Fruit fly (Drosophila melanogaster) ovary, adult (tissue): ENCODE results near the gene Dpy-30L1.
A peak's percentile ranks its signal among the peaks of the same experiment; 100 is the strongest.

Experiments
- CG17801 ChIP-seq: fragments of 200-800 bp; optimal IDR thresholded peaks from 2 replicates; lab custom pipeline; 2019; ENCODE audit warnings: missing biosample characterization, mild to moderate bottlenecking, missing genetic modification characterization, moderate library complexity; ENCODE audit not compliant: partially characterized antibody

Dpy-30L1 gene

DNA sequence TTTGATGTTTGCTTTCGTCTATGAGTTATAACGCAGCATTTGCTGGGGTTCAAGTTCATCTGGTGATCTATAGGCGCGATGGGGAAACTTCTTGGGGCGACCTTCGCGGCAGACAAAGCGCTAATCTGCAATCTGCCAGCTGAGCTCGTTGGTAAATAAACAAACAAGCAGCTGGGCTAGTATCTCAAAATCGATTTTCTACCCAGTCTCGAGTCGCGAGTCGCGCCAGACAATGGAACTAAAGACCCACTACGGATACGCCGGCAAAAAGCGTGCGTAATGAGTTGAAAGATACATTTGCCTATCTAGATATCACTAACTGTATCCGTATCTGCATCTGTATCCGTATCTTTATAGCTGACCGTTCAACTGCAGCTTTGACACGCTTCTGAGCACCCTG lies 21.2 kb downstream of the Dpy-30L1 start:
- TF ChIP-seq CG17801, result no peak

dm6 chr2L:10754599-10754998 lies 22.1 kb downstream of the Dpy-30L1 start:
- TF ChIP-seq CG17801, result no peak

DNA sequence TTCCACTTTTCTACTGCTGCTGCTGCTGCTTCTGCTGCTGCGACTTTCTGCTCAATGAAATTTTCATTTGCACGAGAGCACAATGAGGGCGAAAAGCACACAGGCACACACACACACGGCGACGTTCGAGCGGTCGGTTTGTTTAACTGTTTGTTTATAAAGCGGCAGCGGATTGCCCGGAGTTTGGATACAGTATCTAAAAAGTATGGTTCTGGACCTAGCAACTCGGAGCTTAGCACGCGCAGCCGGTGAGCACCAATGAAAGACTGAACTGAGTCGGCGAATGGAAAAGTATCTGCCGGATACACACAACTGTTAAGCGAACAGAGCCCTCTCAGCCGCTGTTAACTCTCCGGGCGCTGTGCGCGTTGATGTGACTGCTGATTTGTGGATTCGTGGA lies 23.6 kb downstream of the Dpy-30L1 start, which contains the start of gene CG17124:
Gene CG17124, minus strand, starts transcription at position 277 of the 400 bp plus-strand sequence.
- TF ChIP-seq CG17801, result peak; percentile 51

DNA sequence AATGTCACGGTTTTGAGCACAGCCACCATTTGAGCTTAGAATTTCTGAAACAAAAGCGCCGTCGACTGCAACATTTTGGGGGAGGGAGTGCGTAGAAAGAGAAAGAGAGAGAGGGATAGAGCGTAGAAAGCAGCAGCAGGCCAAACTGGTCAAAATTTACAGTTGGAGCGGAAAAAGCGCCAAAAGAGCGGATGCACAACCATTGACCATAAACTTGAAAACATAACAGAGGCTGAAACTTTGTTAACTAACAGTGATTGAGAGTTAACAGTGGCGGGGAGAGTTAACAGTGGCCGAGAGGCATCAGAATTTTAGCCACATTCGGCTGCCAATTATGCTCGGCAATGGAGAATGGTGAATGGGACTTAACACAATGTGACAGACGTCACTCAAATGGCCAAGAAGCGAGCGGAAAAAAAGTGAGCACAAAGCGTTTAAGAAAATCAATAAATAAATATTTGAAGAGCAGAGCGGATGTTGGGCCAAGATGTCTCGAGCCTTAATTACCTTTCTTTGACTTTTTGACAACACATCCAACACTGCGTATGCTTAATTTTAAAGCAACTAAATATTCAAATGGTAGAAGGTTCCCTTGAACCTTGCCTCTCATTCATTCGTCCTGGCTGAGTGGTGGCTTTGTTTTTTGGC lies 24.7 kb downstream of the Dpy-30L1 start:
- no peak for TF ChIP-seq CG17801

DNA sequence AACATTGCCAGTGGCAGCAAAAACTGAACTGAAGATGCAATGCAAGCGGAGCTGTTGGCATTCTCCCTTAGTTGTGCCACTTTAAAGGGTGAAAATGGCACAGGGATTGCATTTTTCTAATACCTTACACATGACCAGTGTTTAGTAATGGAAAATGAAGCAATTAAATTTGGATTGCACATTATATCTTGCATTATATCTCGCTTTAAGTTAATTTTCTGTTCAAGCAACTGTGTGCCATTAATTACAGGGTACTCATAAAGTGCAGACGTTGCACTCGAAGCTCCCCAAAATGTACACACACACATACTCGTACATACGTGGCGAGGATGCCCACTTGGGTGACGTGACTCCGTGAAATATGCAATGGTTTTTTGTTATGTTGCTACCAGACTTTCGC lies 27.2 kb downstream of the Dpy-30L1 start:
- TF ChIP-seq CG17801, result no peak

- no peak for TF ChIP-seq CG17801
These were observed 28.1 kb downstream of the Dpy-30L1 start, which contains the start of gene CG6495 for dm6 chr2L:10760422-10761166. CG6495 (plus strand) TSS chr2L:10761116.

DNA sequence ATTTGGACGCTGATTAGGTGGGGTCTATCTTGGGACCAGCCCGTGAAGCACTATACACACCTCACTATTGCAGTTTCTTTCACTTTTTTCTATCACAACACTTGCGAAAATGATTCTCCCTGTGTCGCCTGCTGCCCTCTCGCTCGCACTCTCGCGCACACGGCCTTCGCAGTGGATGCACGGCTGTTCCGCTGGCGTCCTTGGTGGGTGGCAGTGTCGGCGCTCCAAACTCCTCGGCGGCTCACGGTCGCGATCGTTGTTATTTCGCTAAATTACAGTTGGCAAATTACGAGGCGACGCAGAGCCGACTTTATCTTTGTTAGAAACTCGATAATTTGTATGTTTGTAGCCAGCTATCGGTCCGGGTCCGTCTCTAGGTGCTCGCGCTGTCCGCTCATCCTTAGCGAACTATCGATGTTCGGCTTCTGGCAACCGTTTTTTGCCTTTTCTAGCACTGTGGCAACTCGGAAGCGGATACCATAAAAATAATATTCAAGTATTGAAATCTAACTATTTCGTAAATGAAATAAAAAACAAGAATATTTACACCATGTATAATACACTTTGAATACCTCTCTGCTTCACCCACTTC lies 35.2 kb downstream of the Dpy-30L1 start, which contains the start of gene Ubc2:
Gene Ubc2, minus strand, starts transcription at position 410 of the 592 bp plus-strand sequence.
- no peak for TF ChIP-seq CG17801

- no peak for TF ChIP-seq CG17801
These were observed 37.3 kb downstream of the Dpy-30L1 start, which contains the start of gene CG6724 for dm6 chr2L:10769708-10770107. CG6724 (minus strand) TSS chr2L:10769952.

DNA sequence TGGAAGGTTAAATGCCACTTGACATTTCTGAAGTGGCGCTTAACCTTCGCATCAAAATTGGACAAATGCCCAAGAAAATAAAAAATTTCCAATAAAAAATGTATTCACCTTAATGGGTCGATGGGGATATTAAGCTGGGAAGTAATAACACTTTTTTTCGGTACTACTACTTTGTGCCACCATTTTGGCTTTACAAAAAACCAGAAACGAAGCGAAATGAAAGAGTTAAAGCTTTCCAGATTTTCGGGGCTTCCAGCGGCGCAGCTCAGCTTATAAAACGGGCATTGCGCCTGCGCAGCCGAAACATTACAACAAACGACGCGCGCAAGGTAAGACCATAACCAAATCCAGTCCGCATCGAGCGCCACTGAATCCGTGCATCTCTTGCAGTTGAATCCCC lies 38.1 kb downstream of the Dpy-30L1 start, which contains the start of gene CG17127:
Gene CG17127, plus strand, starts transcription at position 301 of the 400 bp plus-strand sequence.
- TF ChIP-seq CG17801, result no peak

- TF ChIP-seq CG17801, result no peak
These were observed 41.6 kb downstream of the Dpy-30L1 start for dm6 chr2L:10774041-10774440.

DNA sequence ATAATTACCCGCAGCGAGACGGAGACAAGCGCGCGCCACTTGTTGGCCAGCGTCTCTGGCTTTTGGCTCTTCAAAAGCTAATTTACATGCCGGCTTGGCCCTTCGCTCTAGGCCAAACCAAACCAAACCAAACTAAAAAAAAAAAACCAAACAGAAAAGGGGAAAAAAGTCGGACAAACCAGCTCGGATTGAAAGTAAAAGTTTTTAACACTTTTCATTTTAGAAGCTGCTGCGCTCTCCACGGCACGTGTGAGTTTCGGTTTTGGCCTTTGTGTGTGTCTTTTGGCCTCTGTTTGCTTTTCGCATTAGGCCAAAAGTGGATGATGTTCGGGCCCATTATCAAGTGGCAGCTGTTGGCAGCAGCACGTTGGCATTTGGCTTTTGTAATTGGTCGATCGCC lies 48.8 kb downstream of the Dpy-30L1 start:
- TF ChIP-seq CG17801, result no peak
